Worm (Caenorhabditis elegans): ENCODE data around the gene col-151.

DNA sequence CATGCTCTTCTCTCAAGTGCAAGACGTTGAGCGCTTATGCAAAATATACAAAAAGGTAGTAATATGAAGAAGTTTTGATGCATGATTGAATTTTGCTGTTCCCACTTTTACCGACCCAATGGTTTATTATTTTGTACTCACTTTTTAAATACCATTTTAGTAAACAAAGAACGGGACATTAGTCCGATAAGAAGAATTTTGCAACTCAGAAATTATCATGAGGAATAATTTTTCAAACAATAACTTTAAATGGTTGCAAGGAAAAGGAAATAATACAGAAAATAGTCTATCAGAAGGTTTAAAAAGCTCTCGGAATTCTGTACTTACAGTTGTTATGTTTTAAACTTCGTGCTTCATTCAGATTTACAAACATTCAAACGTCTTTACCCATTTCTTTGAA is 19.6 kb upstream of the col-151 start, which contains the start of gene F15H10.9:
- no peak for TF ChIP-seq W03F9.2 (tag; optimal IDR thresholded peaks at IDR 0.05)
- no peak for TF ChIP-seq dao-5 (tag; optimal IDR thresholded peaks at IDR 0.05)
